Worm (Caenorhabditis elegans): ENCODE measurements around the gene C48B4.3.

C48B4.3 gene

DNA sequence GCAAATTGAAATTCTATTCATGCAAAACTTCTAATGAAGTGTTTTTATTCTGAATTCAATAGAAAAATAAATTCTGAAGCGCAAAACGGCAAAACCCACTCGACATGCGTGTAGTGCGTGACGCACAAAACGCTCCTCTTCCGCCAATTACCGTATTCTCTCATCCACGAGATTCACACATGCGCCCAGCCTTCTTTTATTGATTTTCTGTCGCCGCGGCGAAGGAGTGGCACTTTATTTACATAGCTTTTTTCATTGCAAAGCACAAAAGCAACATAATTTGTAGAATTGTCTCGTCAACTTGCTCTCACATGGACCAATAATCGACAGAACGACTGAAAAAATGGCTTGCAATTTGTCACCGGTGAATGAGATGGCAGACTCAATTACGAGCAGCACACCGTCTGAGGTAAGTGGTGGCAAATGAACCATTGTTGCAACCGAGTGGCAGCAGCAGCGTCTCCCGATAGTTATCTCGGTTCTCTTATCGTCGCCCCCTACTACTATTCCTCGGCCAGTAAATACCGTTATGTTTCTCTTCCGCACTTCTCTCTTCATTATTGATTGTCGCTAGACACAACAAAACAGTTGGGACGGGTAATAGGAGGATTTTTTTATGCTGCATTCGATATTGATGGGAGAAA lies 36.0 kb downstream of the C48B4.3 start, which contains the start of gene unc-16 (continued):
- TF ChIP-seq dpl-1 (GFP tag; optimal IDR thresholded peaks at IDR 0.05) (peak; percentile 76), ceh-44 (GFP tag; IDR thresholded peaks at IDR 0.05) (peak; percentile 36; the same call in 1 of the 2 replicates), lir-3 (tag; optimal IDR thresholded peaks at IDR 0.05) (no peak), nhr-28 (tag; optimal IDR thresholded peaks at IDR 0.05) (peak; percentile 26), attf-4 (tag; optimal IDR thresholded peaks at IDR 0.05) (no peak), spr-1 (tag; optimal IDR thresholded peaks at IDR 0.05) (peak; percentile 87), pqm-1 (tag; optimal IDR thresholded peaks at IDR 0.05) (peak; percentile 30), lin-38 (GFP tag; IDR thresholded peaks at IDR 0.05) (peak; percentile 90), lin-29 (GFP tag; IDR thresholded peaks at IDR 0.05) (0 out of 2 replicates have a peak, but pooled peaks have one; percentile 19), rbr-2 (tag; optimal IDR thresholded peaks at IDR 0.05) (peak; percentile 91), hlh-11 (tag; optimal IDR thresholded peaks at IDR 0.05) (peak; percentile 90), fos-1 (tag; optimal IDR thresholded peaks at IDR 0.05) (no peak), madf-9 (GFP tag; conservative IDR thresholded peaks at IDR 0.05) (0 out of 2 replicates have a peak, but pooled peaks have one; percentile 21), nhr-25 (tag; optimal IDR thresholded peaks at IDR 0.05; ENCODE audit: borderline replicate concordance, insufficient read depth) (peak; percentile 75), R02D3.7 (tag; optimal IDR thresholded peaks at IDR 0.05) (no peak), gei-8 (GFP tag; optimal IDR thresholded peaks at IDR 0.05) (no peak), zip-11 (GFP tag; IDR thresholded peaks at IDR 0.05) (no peak), F44E2.7 (GFP tag; IDR thresholded peaks at IDR 0.05) (no peak), F37D6.2 (tag; optimal IDR thresholded peaks at IDR 0.05) (peak; percentile 77), dmd-8 (GFP tag; IDR thresholded peaks at IDR 0.05) (no peak), daf-8 (GFP tag; IDR thresholded peaks at IDR 0.05) (no peak), ama-1 (optimal IDR thresholded peaks at IDR 0.05) (peak; percentile 86), nhr-102 (tag; optimal IDR thresholded peaks at IDR 0.05) (peak; percentile 51), vab-7 (GFP tag; IDR thresholded peaks at IDR 0.05) (peak; percentile 56), set-16 (GFP tag; IDR thresholded peaks at IDR 0.05) (0 out of 2 replicates have a peak, but pooled peaks have one; percentile 16)

- TF ChIP-seq nhr-237 (tag; optimal IDR thresholded peaks at IDR 0.05) (no peak), dmd-9 (GFP tag; IDR thresholded peaks at IDR 0.05) (no peak), aha-1 (tag) (no peak), hlh-11 (tag; optimal IDR thresholded peaks at IDR 0.05) (no peak), Y105C5A.15 (GFP tag; IDR thresholded peaks at IDR 0.05) (no peak), ces-1 (GFP tag; optimal IDR thresholded peaks at IDR 0.05) (no peak), lin-1 (GFP tag; IDR thresholded peaks at IDR 0.05) (no peak), lin-39 (tag; optimal IDR thresholded peaks at IDR 0.05) (no peak), mes-2 (tag; optimal IDR thresholded peaks at IDR 0.05; ENCODE audit: poor library complexity, severe bottlenecking) (no peak), duxl-1 (tag; optimal IDR thresholded peaks at IDR 0.05; ENCODE audit: poor library complexity) (no peak), ceh-20 (GFP tag; IDR thresholded peaks at IDR 0.05) (no peak), mdl-1 (tag; optimal IDR thresholded peaks at IDR 0.05) (no peak), nhr-41 (GFP tag; IDR thresholded peaks at IDR 0.05) (no peak), snpc-1.2 (GFP tag; IDR thresholded peaks at IDR 0.05) (no peak), zip-11 (GFP tag; IDR thresholded peaks at IDR 0.05) (no peak), F49E8.2 (tag; optimal IDR thresholded peaks at IDR 0.05; ENCODE audit: borderline replicate concordance) (no peak)
Observed at ce11 chrIII:9544820-9545219, 37.4 kb downstream of the C48B4.3 start, which contains the start of gene ZK1098.12. ZK1098.12 (plus strand) TSS chrIII:9545120.

Data from whole organism, L4 larva.